Fruit fly (Drosophila melanogaster): ENCODE results near the gene Idh3g.

The Idh3g gene

DNA sequence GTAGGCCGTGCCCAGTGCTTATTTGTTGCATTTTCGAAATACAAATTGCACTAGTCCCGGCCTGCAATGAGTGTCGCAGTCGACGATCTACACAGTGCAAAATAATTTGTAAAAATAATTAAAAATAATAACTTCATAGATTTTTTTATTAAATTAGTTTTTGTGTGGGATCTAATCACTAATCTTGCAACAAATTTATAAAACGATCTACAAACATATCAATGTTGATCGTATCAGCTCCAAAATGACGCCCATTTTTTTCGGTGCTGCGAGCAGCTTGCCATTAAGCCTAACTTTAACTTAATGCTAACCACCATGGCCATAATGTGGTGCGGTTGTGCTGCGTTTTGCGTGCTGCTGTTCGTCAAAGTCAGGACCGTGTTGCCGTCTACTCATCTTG, 29.2 kb upstream of the Idh3g start (continued):
- TF ChIP-seq CG3919 (GFP tag; optimal IDR thresholded peaks at IDR 0.05) (peak; percentile 47), spab (GFP tag; optimal IDR thresholded peaks at IDR 0.05) (peak; percentile 43), CG8632 (GFP tag; optimal IDR thresholded peaks at IDR 0.05) (peak; percentile 18), CG9139 (GFP tag; optimal IDR thresholded peaks at IDR 0.05) (peak; percentile 22), CG8319 (GFP tag; optimal IDR thresholded peaks at IDR 0.05) (no peak), Smox (GFP tag; optimal IDR thresholded peaks at IDR 0.05) (peak; percentile 25), svp (GFP tag) (peak; percentile 53), CG1621 (tag; optimal IDR thresholded peaks at IDR 0.05) (peak; percentile 11), Hr39 (GFP tag; optimal IDR thresholded peaks at IDR 0.05) (peak; percentile 16), CG7368 (GFP tag; optimal IDR thresholded peaks at IDR 0.05) (peak; percentile 34), Sox14 (GFP tag; optimal IDR thresholded peaks at IDR 0.05) (peak; percentile 10), acj6 (GFP tag; optimal IDR thresholded peaks at IDR 0.05) (peak; percentile 44), CG11294 (GFP tag; IDR thresholded peaks at IDR 0.05) (0 out of 2 replicates have a peak, but pooled peaks have one; percentile 11), CG4318 (GFP tag; optimal IDR thresholded peaks at IDR 0.05) (no peak), Sox15 (GFP tag; optimal IDR thresholded peaks at IDR 0.05) (no peak)

dm6 chr3R:25652066-25652720, 28.5 kb upstream of the Idh3g start:
- TF ChIP-seq salr (GFP tag; optimal IDR thresholded peaks at IDR 0.05), result no peak
- TF ChIP-seq esn (GFP tag; optimal IDR thresholded peaks at IDR 0.05), result no peak
- TF ChIP-seq svp (GFP tag), result peak; percentile 64
- TF ChIP-seq CG7368 (GFP tag; optimal IDR thresholded peaks at IDR 0.05), result no peak
- TF ChIP-seq eg (GFP tag; IDR thresholded peaks at IDR 0.05), result peak; percentile 23; the same call in 1 of the 3 replicates
- no peak for TF ChIP-seq CG1621 (tag; optimal IDR thresholded peaks at IDR 0.05)
- peak; percentile 77 for TF ChIP-seq achi (GFP tag; optimal IDR thresholded peaks at IDR 0.05)

DNA sequence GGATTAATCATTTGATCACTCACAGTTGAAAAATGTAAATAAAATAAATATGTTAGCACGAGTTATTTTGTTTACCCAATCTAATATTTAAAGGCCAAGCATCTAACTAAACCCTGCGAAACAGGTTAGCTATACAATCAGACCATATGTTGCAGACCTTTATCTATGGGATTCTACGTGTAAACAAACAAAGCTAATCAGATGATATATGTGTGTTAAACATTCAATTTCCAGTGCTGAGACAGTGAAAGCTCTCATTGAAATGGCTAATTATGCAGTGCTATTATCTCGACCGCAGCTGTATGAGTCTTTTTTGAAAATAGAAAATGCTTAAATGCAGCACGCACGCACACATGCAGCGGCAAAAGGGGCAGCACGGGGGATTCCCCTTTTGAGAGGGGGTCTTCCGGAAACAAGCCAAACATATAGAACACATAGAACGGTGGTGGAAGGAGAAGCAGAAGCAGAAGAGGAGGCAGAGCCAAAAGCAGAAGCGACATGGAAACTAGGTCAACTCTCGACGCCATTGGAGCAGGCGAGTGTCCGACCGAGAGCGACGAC, 20.7 kb upstream of the Idh3g start:
- TF ChIP-seq CG15336 (GFP tag; IDR thresholded peaks at IDR 0.05) (peak; percentile 39; the same call in 1 of the 2 replicates), Hr4 (GFP tag; optimal IDR thresholded peaks at IDR 0.05) (peak; percentile 8), eg (GFP tag; IDR thresholded peaks at IDR 0.05) (0 out of 3 replicates have a peak, but pooled peaks have one; percentile 18), fkh (GFP tag; optimal IDR thresholded peaks at IDR 0.05) (peak; percentile 59), Eip93F (GFP tag; optimal IDR thresholded peaks at IDR 0.05) (no peak), CG32006 (GFP tag; optimal IDR thresholded peaks at IDR 0.05) (peak; percentile 43), ss (GFP tag; optimal IDR thresholded peaks at IDR 0.05) (no peak)

DNA sequence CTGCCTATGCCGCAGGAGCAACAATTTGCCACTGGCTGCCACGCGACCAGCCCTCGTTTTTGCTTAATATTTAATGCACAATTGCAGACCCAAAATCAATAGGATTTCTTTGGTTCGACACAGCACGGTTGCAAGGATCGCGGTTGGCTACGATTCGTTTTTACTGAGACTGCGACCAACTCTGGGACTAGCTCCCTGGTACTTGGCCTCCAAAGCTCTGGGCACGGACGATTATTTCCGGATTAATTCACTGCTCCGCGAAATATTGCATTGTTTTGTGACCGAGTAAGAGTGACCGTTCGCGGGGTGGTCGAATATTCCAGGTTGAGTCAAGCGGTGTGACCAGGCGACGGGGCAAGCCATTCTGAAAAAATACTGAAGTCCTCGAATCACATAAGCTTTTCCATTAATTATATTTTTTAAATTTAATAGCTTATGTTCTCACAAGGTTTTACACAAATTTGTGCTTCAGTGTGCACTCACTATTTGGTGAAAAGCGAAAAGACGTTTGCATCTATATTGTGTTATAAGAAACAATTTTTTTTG, 19.6 kb upstream of the Idh3g start, which contains the start of gene Tnks:
TSS of gene Tnks (minus strand) at position 302 of the 546 bp plus-strand sequence.
- TF ChIP-seq Sox102F (GFP tag; optimal IDR thresholded peaks at IDR 0.05) (peak; percentile 8), OdsH (GFP tag; optimal IDR thresholded peaks at IDR 0.05) (peak; percentile 5), CG3919 (GFP tag; optimal IDR thresholded peaks at IDR 0.05) (no peak), Eip78C (GFP tag) (peak; percentile 76), esn (GFP tag; optimal IDR thresholded peaks at IDR 0.05) (no peak), CG10631 (GFP tag; optimal IDR thresholded peaks at IDR 0.05) (peak; percentile 33), CG8319 (GFP tag; optimal IDR thresholded peaks at IDR 0.05) (no peak), svp (GFP tag) (peak; percentile 75), Sox15 (GFP tag; optimal IDR thresholded peaks at IDR 0.05) (no peak), CG6854 (GFP tag; optimal IDR thresholded peaks at IDR 0.05) (peak; percentile 66), CG6163 (GFP tag; IDR thresholded peaks at IDR 0.05) (peak; percentile 30; the same call in 1 of the 3 replicates)

Data from whole organism, prepupa.